Fruit fly (Drosophila melanogaster) whole organism, prepupa: ENCODE measurements around the gene Spn38F.

Experiments used
- Blimp-1 ChIP-seq: fragments of 200-800 bp; sonication (Bioruptor generic); optimal IDR thresholded peaks from 3 replicates; lab custom pipeline; 2017; ENCODE audit warnings: missing biosample characterization, missing genetic modification characterization, mild to moderate bottlenecking, moderate library complexity, missing genetic modification reagents
- CG10631 ChIP-seq: fragments of 200-800 bp; sonication (Bioruptor generic); optimal IDR thresholded peaks from 2 replicates; lab custom pipeline; 2016; ENCODE audit warnings: missing biosample characterization, missing genetic modification characterization
- CG11294 ChIP-seq: fragments of 200-800 bp; sonication (Bioruptor generic); IDR thresholded peaks from 2 replicates; pipeline ENCODE4 v1.3.6; 2022; ENCODE audit warnings: missing biosample characterization, missing genetic modification characterization
- CG11762 ChIP-seq: fragments of 200-800 bp; sonication (Bioruptor generic); optimal IDR thresholded peaks from 3 replicates; lab custom pipeline; 2016; ENCODE audit warnings: missing biosample characterization, missing genetic modification characterization; ENCODE audit not compliant: insufficient read depth
- CG11902 ChIP-seq: fragments of 200-800 bp; sonication (Bioruptor generic); optimal IDR thresholded peaks from 3 replicates; lab custom pipeline; 2016; ENCODE audit warnings: missing biosample characterization, missing genetic modification characterization
- CG15336 ChIP-seq: fragments of 200-800 bp; sonication (Bioruptor generic); IDR thresholded peaks from 2 replicates; pipeline ENCODE4 v1.3.6; 2022; ENCODE audit warnings: missing biosample characterization, missing genetic modification characterization
- CG16779 ChIP-seq: fragments of 200-800 bp; sonication (Bioruptor generic); optimal IDR thresholded peaks from 3 replicates; lab custom pipeline; 2017; ENCODE audit warnings: missing biosample characterization, mild to moderate bottlenecking, missing genetic modification characterization
- CG34406 ChIP-seq: fragments of 200-800 bp; sonication (Bioruptor generic); optimal IDR thresholded peaks from 3 replicates; lab custom pipeline; 2016; ENCODE audit warnings: missing biosample characterization, missing genetic modification characterization
- CG3919 ChIP-seq: fragments of 200-800 bp; sonication (Bioruptor generic); optimal IDR thresholded peaks from 3 replicates; lab custom pipeline; 2016; ENCODE audit warnings: missing biosample characterization, missing genetic modification characterization
- CG4318 ChIP-seq: fragments of 200-800 bp; sonication (Bioruptor generic); optimal IDR thresholded peaks from 3 replicates; lab custom pipeline; 2017; ENCODE audit warnings: missing biosample characterization, mild to moderate bottlenecking, missing genetic modification characterization
- CG6276 ChIP-seq: fragments of 200-800 bp; sonication (Bioruptor generic); optimal IDR thresholded peaks from 2 replicates; lab custom pipeline; 2017; ENCODE audit warnings: missing biosample characterization, mild to moderate bottlenecking, missing genetic modification characterization
- CG6792 ChIP-seq: fragments of 200-800 bp; sonication (Bioruptor generic); optimal IDR thresholded peaks from 3 replicates; lab custom pipeline; 2016; ENCODE audit warnings: missing biosample characterization, missing genetic modification characterization
- CG6808 ChIP-seq: fragments of 200-800 bp; sonication (Bioruptor generic); optimal IDR thresholded peaks from 3 replicates; lab custom pipeline; 2017; ENCODE audit warnings: missing biosample characterization, missing genetic modification characterization, mild to moderate bottlenecking, moderate library complexity, missing genetic modification reagents
- CG6854 ChIP-seq: fragments of 200-800 bp; sonication (Bioruptor generic); optimal IDR thresholded peaks from 2 replicates; lab custom pipeline; 2017; ENCODE audit warnings: missing biosample characterization, mild to moderate bottlenecking, missing genetic modification characterization
- CG7368 ChIP-seq: fragments of 200-800 bp; sonication (Bioruptor generic); optimal IDR thresholded peaks from 3 replicates; lab custom pipeline; 2016; ENCODE audit warnings: missing biosample characterization, missing genetic modification characterization
- CG8119 ChIP-seq: fragments of 200-800 bp; sonication (Bioruptor generic); IDR thresholded peaks from 3 replicates; pipeline ENCODE4 v1.3.6; 2022; ENCODE audit warnings: missing biosample characterization, missing genetic modification characterization
- CG8632 ChIP-seq: fragments of 200-800 bp; sonication (Bioruptor generic); optimal IDR thresholded peaks from 3 replicates; lab custom pipeline; 2016; ENCODE audit warnings: missing biosample characterization, missing genetic modification characterization
- CG9139 ChIP-seq: fragments of 200-800 bp; sonication (Bioruptor generic); optimal IDR thresholded peaks from 3 replicates; lab custom pipeline; 2017; ENCODE audit warnings: missing biosample characterization, mild to moderate bottlenecking, missing genetic modification characterization
- Eip75B ChIP-seq: fragments of 200-800 bp; sonication (Bioruptor generic); optimal IDR thresholded peaks from 3 replicates; lab custom pipeline; 2016; ENCODE audit warnings: missing biosample characterization, missing genetic modification characterization
- Eip78C ChIP-seq: fragments of 200-800 bp; sonication (Bioruptor generic); peaks from one replicate; lab custom pipeline; 2016; ENCODE audit warnings: missing biosample characterization, missing genetic modification characterization
- Eip93F ChIP-seq: fragments of 200-800 bp; sonication (Bioruptor generic); optimal IDR thresholded peaks from 2 replicates; lab custom pipeline; 2016; ENCODE audit warnings: missing biosample characterization, mild to moderate bottlenecking, missing genetic modification characterization
- Ets21C ChIP-seq: fragments of 200-800 bp; sonication (Bioruptor generic); optimal IDR thresholded peaks from 3 replicates; lab custom pipeline; 2016; ENCODE audit warnings: missing biosample characterization, missing genetic modification characterization
- Ets96B ChIP-seq: fragments of 200-800 bp; optimal IDR thresholded peaks from 2 replicates; lab custom pipeline; 2019; ENCODE audit warnings: missing biosample characterization, mild to moderate bottlenecking, missing genetic modification characterization, moderate library complexity
- Gug ChIP-seq: fragments of 200-800 bp; sonication (Bioruptor generic); IDR thresholded peaks from 2 replicates; pipeline ENCODE4 v1.3.6; 2022; ENCODE audit warnings: missing biosample characterization, missing genetic modification characterization
- Hr38 ChIP-seq: sonication (Bioruptor generic); optimal IDR thresholded peaks from 2 replicates; lab custom pipeline; 2016; ENCODE audit warnings: missing biosample characterization, missing genetic modification characterization
- Lpt ChIP-seq: fragments of 200-800 bp; sonication (Bioruptor generic); optimal IDR thresholded peaks from 3 replicates; lab custom pipeline; 2016; ENCODE audit warnings: missing biosample characterization, missing genetic modification characterization
- Met ChIP-seq: fragments of 200-800 bp; sonication (Bioruptor generic); optimal IDR thresholded peaks from 3 replicates; lab custom pipeline; 2016; ENCODE audit warnings: missing biosample characterization, missing genetic modification characterization
- OdsH ChIP-seq: fragments of 200-800 bp; sonication (Bioruptor generic); optimal IDR thresholded peaks from 3 replicates; lab custom pipeline; 2016; ENCODE audit warnings: missing biosample characterization, missing genetic modification characterization
- Smox ChIP-seq: fragments of 200-800 bp; sonication (Bioruptor generic); optimal IDR thresholded peaks from 3 replicates; lab custom pipeline; 2016; ENCODE audit warnings: missing biosample characterization, missing genetic modification characterization
- Sox102F ChIP-seq: fragments of 200-800 bp; sonication (Bioruptor generic); optimal IDR thresholded peaks from 2 replicates; lab custom pipeline; 2016; ENCODE audit warnings: missing biosample characterization, mild to moderate bottlenecking, missing genetic modification characterization
- Sox14 ChIP-seq: fragments of 200-800 bp; sonication (Bioruptor generic); optimal IDR thresholded peaks from 3 replicates; lab custom pipeline; 2016; ENCODE audit warnings: missing biosample characterization, missing genetic modification characterization
- Sox15 ChIP-seq: fragments of 200-800 bp; sonication (Bioruptor generic); optimal IDR thresholded peaks from 3 replicates; lab custom pipeline; 2016; ENCODE audit warnings: missing biosample characterization, missing genetic modification characterization
- acj6 ChIP-seq: fragments of 200-800 bp; sonication (Bioruptor generic); optimal IDR thresholded peaks from 3 replicates; lab custom pipeline; 2016; ENCODE audit warnings: missing biosample characterization, missing genetic modification characterization
- cyc ChIP-seq: fragments of 200-800 bp; sonication (Bioruptor generic); optimal IDR thresholded peaks from 3 replicates; lab custom pipeline; 2016; ENCODE audit warnings: missing biosample characterization, missing genetic modification characterization
- dac ChIP-seq: fragments of 200-800 bp; sonication (Bioruptor generic); optimal IDR thresholded peaks from 2 replicates; lab custom pipeline; 2017; ENCODE audit warnings: missing biosample characterization, mild to moderate bottlenecking, missing genetic modification characterization
- dsx ChIP-seq: fragments of 200-800 bp; optimal IDR thresholded peaks from 3 replicates; lab custom pipeline; 2019; ENCODE audit warnings: missing biosample characterization, mild to moderate bottlenecking, missing genetic modification characterization, moderate library complexity; ENCODE audit not compliant: poor library complexity, severe bottlenecking
- eg ChIP-seq: fragments of 200-800 bp; sonication (Bioruptor generic); IDR thresholded peaks from 3 replicates; pipeline ENCODE4 v1.3.6; 2022; ENCODE audit warnings: missing biosample characterization, missing genetic modification characterization
- esn ChIP-seq: fragments of 200-800 bp; sonication (Bioruptor generic); optimal IDR thresholded peaks from 2 replicates; lab custom pipeline; 2016; ENCODE audit warnings: missing biosample characterization, mild to moderate bottlenecking, missing genetic modification characterization, moderate library complexity
- fd59A ChIP-seq: fragments of 200-800 bp; sonication (Bioruptor generic); optimal IDR thresholded peaks from 2 replicates; lab custom pipeline; 2017; ENCODE audit warnings: missing biosample characterization, mild to moderate bottlenecking, missing genetic modification characterization, missing genetic modification reagents
- fd85E ChIP-seq: fragments of 200-800 bp; sonication (Bioruptor generic); optimal IDR thresholded peaks from 3 replicates; lab custom pipeline; 2016; ENCODE audit warnings: missing biosample characterization, missing genetic modification characterization
- net ChIP-seq: fragments of 200-800 bp; sonication (Bioruptor generic); optimal IDR thresholded peaks from 3 replicates; lab custom pipeline; 2016; ENCODE audit warnings: missing biosample characterization, missing genetic modification characterization
- pdm3 ChIP-seq: fragments of 200-800 bp; sonication (Bioruptor generic); optimal IDR thresholded peaks from 3 replicates; lab custom pipeline; 2016; ENCODE audit warnings: missing biosample characterization, missing genetic modification characterization
- spab ChIP-seq: fragments of 200-800 bp; sonication (Bioruptor generic); optimal IDR thresholded peaks from 2 replicates; lab custom pipeline; 2017; ENCODE audit warnings: missing biosample characterization, mild to moderate bottlenecking, missing genetic modification characterization, missing genetic modification reagents
- ss ChIP-seq, 2 experiments: fragments of 200-800 bp; sonication (Bioruptor generic); optimal IDR thresholded peaks; 2 replicates in 1 of 2; 3 replicates in 1 of 2; lab custom pipeline; 2017 to 2018; ENCODE audit warnings: mild to moderate bottlenecking in 2 of 2, missing biosample characterization in 2 of 2, missing genetic modification characterization in 2 of 2, moderate library complexity in 1 of 2
- svp ChIP-seq: fragments of 200-800 bp; sonication (Bioruptor generic); peaks from one replicate; lab custom pipeline; 2016; ENCODE audit warnings: missing biosample characterization, missing genetic modification characterization
- topi ChIP-seq: fragments of 200-800 bp; sonication (Bioruptor generic); optimal IDR thresholded peaks from 3 replicates; lab custom pipeline; 2016; ENCODE audit warnings: missing biosample characterization, missing genetic modification characterization
- vri ChIP-seq: fragments of 200-800 bp; sonication (Bioruptor generic); optimal IDR thresholded peaks from 3 replicates; lab custom pipeline; 2016; ENCODE audit warnings: missing biosample characterization, mild to moderate bottlenecking, missing genetic modification characterization

The Spn38F gene

DNA sequence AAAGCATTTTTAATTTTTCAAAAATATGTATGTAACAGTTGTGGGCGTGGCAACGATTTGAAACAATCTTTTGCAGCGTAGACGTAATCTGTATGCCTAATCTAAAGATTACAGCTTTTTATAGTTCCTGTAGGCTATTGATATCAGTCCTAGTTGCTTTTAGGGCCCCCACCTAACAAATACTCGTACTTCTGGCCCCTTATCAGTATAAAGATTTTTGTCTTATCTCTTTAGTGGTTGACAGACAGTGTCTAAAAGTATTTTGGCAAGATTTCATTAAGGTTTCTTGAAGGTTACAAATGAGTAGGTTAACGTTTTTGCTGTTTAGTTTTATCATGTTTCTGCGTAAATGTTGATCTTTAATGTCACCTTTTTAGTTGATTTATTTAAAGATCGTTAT lies 9.1 kb downstream of the Spn38F start:
- no peak for TF ChIP-seq CG8119 (GFP tag; lab: Robert Waterston, UW)
- no peak for TF ChIP-seq Sox14 (GFP tag; lab: Kevin White, UChicago)
- TF ChIP-seq Ets96B = no peak

DNA sequence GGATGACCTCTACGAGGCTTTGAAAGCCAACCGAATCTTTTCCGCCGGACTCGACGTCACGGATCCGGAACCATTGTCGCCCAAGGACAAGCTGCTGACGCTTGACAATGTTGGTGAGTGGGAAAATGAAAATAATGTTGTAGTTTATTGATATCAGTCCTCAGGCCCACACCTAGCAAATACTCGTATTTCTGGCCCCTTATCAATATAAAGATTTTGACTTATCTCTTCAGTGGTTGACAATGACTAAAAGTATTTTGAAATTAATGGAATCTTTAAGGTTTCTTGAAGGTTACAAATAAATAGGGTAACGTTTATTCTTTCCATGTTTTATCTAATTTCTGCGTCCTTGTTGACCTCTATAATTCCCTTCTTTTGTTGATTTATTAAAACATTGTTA lies 10.7 kb downstream of the Spn38F start:
- TF ChIP-seq CG6792 (no peak), Gug (no peak), Sox15 (GFP tag; lab: Kevin White, UChicago) (no peak), Ets96B (no peak), dac (GFP tag; lab: Kevin White, UChicago) (no peak), Lpt (no peak), spab (no peak), Eip93F (GFP tag; lab: Kevin White, UChicago) (no peak), CG11294 (GFP tag; lab: Robert Waterston, UW) (no peak), CG8632 (GFP tag; lab: Kevin White, UChicago) (no peak), Smox (GFP tag; lab: Kevin White, UChicago) (no peak), net (GFP tag; lab: Kevin White, UChicago) (no peak), CG9139 (no peak), CG3919 (GFP tag; lab: Kevin White, UChicago) (no peak), CG11762 (GFP tag; lab: Kevin White, UChicago) (no peak), fd85E (GFP tag; lab: Kevin White, UChicago) (no peak), Hr38 (GFP tag; lab: Kevin White, UChicago) (no peak), CG4318 (GFP tag; lab: Kevin White, UChicago) (no peak), CG34406 (GFP tag; lab: Kevin White, UChicago) (no peak), Ets21C (no peak)

DNA sequence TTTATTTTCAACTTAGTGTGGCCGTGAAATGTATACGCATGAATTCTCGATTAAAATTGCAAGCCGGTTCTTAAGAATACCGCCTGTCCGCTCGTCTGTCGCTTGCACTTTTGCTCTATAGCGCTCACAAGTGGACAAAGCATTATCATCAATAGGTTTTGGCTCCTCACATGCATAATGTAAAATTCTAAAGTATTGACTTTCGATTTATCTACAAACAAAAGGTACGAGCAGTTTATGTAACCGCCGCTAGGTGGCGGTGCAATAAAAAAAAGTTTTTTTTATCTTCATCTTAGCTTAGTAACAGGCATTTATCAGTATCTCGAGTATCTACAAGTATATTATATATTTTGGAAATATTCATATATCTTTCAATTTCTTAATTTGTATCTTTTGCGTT lies 11.6 kb downstream of the Spn38F start:
- no peak for TF ChIP-seq Blimp-1 (GFP tag; lab: Kevin White, UChicago)
- no peak for TF ChIP-seq Eip75B
- TF ChIP-seq esn (GFP tag; lab: Kevin White, UChicago) = no peak
- no peak for TF ChIP-seq acj6
- TF ChIP-seq CG7368 (GFP tag; lab: Kevin White, UChicago) = no peak
- no peak for TF ChIP-seq pdm3 (GFP tag; lab: Kevin White, UChicago)

DNA sequence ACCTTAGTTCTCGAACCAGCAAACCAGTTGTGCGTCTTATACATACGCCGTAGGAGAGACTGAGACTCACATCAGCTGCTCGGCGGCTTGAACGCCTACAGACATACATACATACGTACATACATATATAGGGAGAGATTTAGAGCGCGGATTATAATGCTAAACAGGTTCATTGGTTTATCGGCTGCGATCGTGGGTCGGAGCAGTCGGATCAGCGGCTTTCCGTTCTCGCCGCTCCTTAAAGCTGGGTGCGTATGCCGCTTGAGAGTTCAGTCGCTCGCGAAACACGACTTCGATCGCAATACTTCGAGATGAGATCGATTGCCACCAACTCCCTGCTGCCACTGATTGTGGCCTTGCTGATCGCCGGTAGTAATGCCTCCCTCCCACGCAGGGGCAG lies 12.5 kb downstream of the Spn38F start:
- TF ChIP-seq CG6854 (GFP tag; lab: Kevin White, UChicago) (peak; percentile 20), CG9139 (peak; percentile 21), fd85E (GFP tag; lab: Kevin White, UChicago) (no peak), Hr38 (GFP tag; lab: Kevin White, UChicago) (no peak), CG10631 (peak; percentile 3), Sox102F (GFP tag; lab: Kevin White, UChicago) (no peak), Lpt (no peak), Eip78C (GFP tag; lab: Kevin White, UChicago) (no peak), vri (no peak), eg (GFP tag; lab: Robert Waterston, UW) (peak; percentile 38; the same call in 2 of the 3 replicates), CG16779 (tag; lab: Kevin White, UChicago) (no peak), acj6 (no peak), topi (GFP tag; lab: Kevin White, UChicago) (no peak), CG8119 (GFP tag; lab: Robert Waterston, UW) (no peak), OdsH (no peak), ss (GFP tag; optimal IDR thresholded peaks at IDR 0.05; lab: Kevin White, UChicago) (peak; percentile 38 to 53), cyc (GFP tag; lab: Kevin White, UChicago) (no peak), CG6792 (no peak), net (GFP tag; lab: Kevin White, UChicago) (no peak), CG11902 (GFP tag; lab: Kevin White, UChicago) (no peak), svp (peak; percentile 83), CG7368 (GFP tag; lab: Kevin White, UChicago) (no peak), Sox14 (GFP tag; lab: Kevin White, UChicago) (no peak), dsx (peak; percentile 4), dac (GFP tag; lab: Kevin White, UChicago) (no peak), Ets96B (no peak), CG15336 (GFP tag; lab: Robert Waterston, UW) (0 out of 2 replicates have a peak, but pooled peaks have one; percentile 12), CG6276 (GFP tag; lab: Kevin White, UChicago) (no peak), fd59A (GFP tag; lab: Kevin White, UChicago) (no peak), Met (GFP tag; lab: Kevin White, UChicago) (no peak), CG6808 (GFP tag; lab: Kevin White, UChicago) (peak; percentile 32)
